Fruit fly (Drosophila melanogaster) whole organism, embryonic: ENCODE results near the gene CG12171.

Source experiments
- ATbp ChIP-seq: fragments of 200-800 bp; sonication (Bioruptor generic); optimal IDR thresholded peaks from 2 replicates; lab custom pipeline; 2017; ENCODE audit warnings: missing biosample characterization, mild to moderate bottlenecking, missing genetic modification characterization, missing genetic modification reagents
- BEAF-32 ChIP-seq: fragments of 200-800 bp; sonication (Bioruptor generic); optimal IDR thresholded peaks from 3 replicates; lab custom pipeline; 2017; ENCODE audit warnings: missing biosample characterization, missing genetic modification characterization, mild to moderate bottlenecking, moderate library complexity, missing genetic modification reagents
- CG10209 ChIP-seq: fragments of 200-800 bp; sonication (Bioruptor generic); optimal IDR thresholded peaks from 3 replicates; lab custom pipeline; 2017; ENCODE audit warnings: missing biosample characterization, mild to moderate bottlenecking, missing genetic modification characterization, missing genetic modification reagents
- CG10267 ChIP-seq: fragments of 200-800 bp; sonication (Bioruptor generic); optimal IDR thresholded peaks from 2 replicates; lab custom pipeline; 2018; ENCODE audit warnings: missing biosample characterization, mild to moderate bottlenecking, missing genetic modification characterization, moderate library complexity
- CG10543 ChIP-seq: fragments of 200-800 bp; sonication (Bioruptor generic); optimal IDR thresholded peaks from 3 replicates; lab custom pipeline; 2017; ENCODE audit warnings: missing biosample characterization, mild to moderate bottlenecking, missing genetic modification characterization, moderate library complexity
- CG10654 ChIP-seq: fragments of 200-800 bp; sonication (Bioruptor generic); optimal IDR thresholded peaks from 2 replicates; lab custom pipeline; 2016; ENCODE audit warnings: missing biosample characterization, missing genetic modification characterization
- CG11695 ChIP-seq: fragments of 200-800 bp; sonication (Bioruptor generic); IDR thresholded peaks from 3 replicates; pipeline ENCODE4 v1.3.6; 2022; ENCODE audit warnings: missing biosample characterization, missing genetic modification characterization
- CG13296 ChIP-seq: fragments of 200-800 bp; sonication (Bioruptor generic); optimal IDR thresholded peaks from 3 replicates; lab custom pipeline; 2018; ENCODE audit warnings: missing biosample characterization, mild to moderate bottlenecking, missing genetic modification characterization
- CG13775 ChIP-seq: fragments of 200-800 bp; sonication (Bioruptor generic); optimal IDR thresholded peaks from 3 replicates; lab custom pipeline; 2017; ENCODE audit warnings: missing biosample characterization, mild to moderate bottlenecking, missing genetic modification characterization
- CG14710 ChIP-seq: fragments of 200-800 bp; sonication (Bioruptor generic); optimal IDR thresholded peaks from 3 replicates; lab custom pipeline; 2019; ENCODE audit warnings: missing biosample characterization, mild to moderate bottlenecking, missing genetic modification characterization, moderate library complexity
- CG15601 ChIP-seq: fragments of 200-800 bp; sonication (Bioruptor generic); optimal IDR thresholded peaks from 3 replicates; lab custom pipeline; 2019; ENCODE audit warnings: missing biosample characterization, mild to moderate bottlenecking, missing genetic modification characterization, moderate library complexity
- CG1602 ChIP-seq: fragments of 200-800 bp; sonication (Bioruptor generic); optimal IDR thresholded peaks from 3 replicates; lab custom pipeline; 2016; ENCODE audit warnings: missing biosample characterization, missing genetic modification characterization
- CG18262 ChIP-seq: fragments of 200-800 bp; optimal IDR thresholded peaks from 3 replicates; lab custom pipeline; 2019; ENCODE audit warnings: missing biosample characterization, mild to moderate bottlenecking, missing genetic modification characterization, moderate library complexity
- CG2712 ChIP-seq: fragments of 200-800 bp; optimal IDR thresholded peaks from 3 replicates; lab custom pipeline; 2019; ENCODE audit warnings: missing biosample characterization, mild to moderate bottlenecking, missing genetic modification characterization, moderate library complexity
- CG4424 ChIP-seq: fragments of 200-800 bp; sonication (Bioruptor generic); optimal IDR thresholded peaks from 3 replicates; lab custom pipeline; 2016; ENCODE audit warnings: missing biosample characterization, missing genetic modification characterization
- CG4707 ChIP-seq: fragments of 200-800 bp; sonication (Bioruptor generic); optimal IDR thresholded peaks from 2 replicates; lab custom pipeline; 2018; ENCODE audit warnings: missing biosample characterization, mild to moderate bottlenecking, missing genetic modification characterization, moderate library complexity
- CG4820 ChIP-seq: fragments of 200-800 bp; sonication (Bioruptor generic); optimal IDR thresholded peaks from 3 replicates; lab custom pipeline; 2016; ENCODE audit warnings: missing biosample characterization, missing genetic modification characterization
- CG7987 ChIP-seq: fragments of 200-800 bp; sonication (Bioruptor generic); optimal IDR thresholded peaks from 2 replicates; lab custom pipeline; 2018; ENCODE audit warnings: missing biosample characterization, mild to moderate bottlenecking, missing genetic modification characterization, moderate library complexity
- CG9437 ChIP-seq: fragments of 200-800 bp; sonication (Bioruptor generic); optimal IDR thresholded peaks from 2 replicates; lab custom pipeline; 2018; ENCODE audit warnings: missing biosample characterization, mild to moderate bottlenecking, missing genetic modification characterization
- Fer1 ChIP-seq: fragments of 200-800 bp; sonication (Bioruptor generic); optimal IDR thresholded peaks from 2 replicates; lab custom pipeline; 2017; ENCODE audit warnings: missing biosample characterization, mild to moderate bottlenecking, missing genetic modification characterization
- Gug ChIP-seq: fragments of 200-800 bp; sonication (Bioruptor generic); IDR thresholded peaks from 4 replicates; pipeline ENCODE4 v1.3.6; 2022; ENCODE audit warnings: missing biosample characterization, missing genetic modification characterization
- H2.0 ChIP-seq: fragments of 200-800 bp; sonication (Bioruptor generic); IDR thresholded peaks from 2 replicates; pipeline ENCODE4 v1.3.6; 2022; ENCODE audit warnings: missing biosample characterization, missing genetic modification characterization
- HmgD ChIP-seq: fragments of 200-800 bp; sonication (Bioruptor generic); optimal IDR thresholded peaks from 3 replicates; lab custom pipeline; 2016; ENCODE audit warnings: missing biosample characterization, missing genetic modification characterization
- Hmr ChIP-seq: fragments of 200-800 bp; sonication (Bioruptor generic); optimal IDR thresholded peaks from 3 replicates; lab custom pipeline; 2017; ENCODE audit warnings: mild to moderate bottlenecking, missing biosample characterization, missing genetic modification reagents, missing genetic modification characterization
- MBD-R2 ChIP-seq: fragments of 200-800 bp; sonication (Bioruptor generic); IDR thresholded peaks from 2 replicates; pipeline ENCODE4 v1.3.6; 2022; ENCODE audit warnings: missing biosample characterization, missing genetic modification characterization
- Max ChIP-seq: fragments of 200-800 bp; sonication (Bioruptor generic); optimal IDR thresholded peaks from 2 replicates; lab custom pipeline; 2016; ENCODE audit warnings: missing biosample characterization, mild to moderate bottlenecking, missing genetic modification characterization
- Oaz ChIP-seq: fragments of 200-800 bp; sonication (Bioruptor generic); IDR thresholded peaks from 2 replicates; pipeline ENCODE4 v1.3.6; 2022; ENCODE audit warnings: missing biosample characterization, missing genetic modification characterization
- Sry-δ ChIP-seq: fragments of 200-800 bp; sonication (Bioruptor generic); optimal IDR thresholded peaks from 2 replicates; lab custom pipeline; 2016; ENCODE audit warnings: missing biosample characterization, missing genetic modification characterization
- Stat92E ChIP-seq, 3 experiments: fragments of >200 bp in 2 of 3; fragments of 200-800 bp in 1 of 3; sonication (Bioruptor generic) in 1 of 3; optimal IDR thresholded peaks; 2 replicates each; lab custom pipeline; 2017 to 2019; ENCODE audit warnings: missing biosample characterization in 3 of 3, missing genetic modification characterization in 3 of 3, mild to moderate bottlenecking in 1 of 3, moderate library complexity in 1 of 3
- TFAM ChIP-seq: fragments of 200-800 bp; sonication (Bioruptor generic); optimal IDR thresholded peaks from 2 replicates; lab custom pipeline; 2017; ENCODE audit warnings: missing biosample characterization, missing genetic modification characterization, inconsistent platforms
- Xbp1 ChIP-seq: fragments of 200-800 bp; sonication (Bioruptor generic); optimal IDR thresholded peaks from 3 replicates; lab custom pipeline; 2016; ENCODE audit warnings: missing biosample characterization, mild to moderate bottlenecking, missing genetic modification characterization
- YL-1 ChIP-seq: fragments of 200-800 bp; sonication (Bioruptor generic); optimal IDR thresholded peaks from 3 replicates; lab custom pipeline; 2017; ENCODE audit warnings: missing biosample characterization, mild to moderate bottlenecking, missing genetic modification characterization
- bab2 ChIP-seq: fragments of 200-800 bp; sonication (Bioruptor generic); optimal IDR thresholded peaks from 2 replicates; lab custom pipeline; 2016; ENCODE audit warnings: missing biosample characterization, missing genetic modification characterization
- dmrt11E ChIP-seq: fragments of 200-800 bp; sonication (Bioruptor generic); optimal IDR thresholded peaks from 3 replicates; lab custom pipeline; 2018; ENCODE audit warnings: missing biosample characterization, mild to moderate bottlenecking, missing genetic modification characterization, moderate library complexity
- ems ChIP-seq: fragments of 200-800 bp; sonication (Bioruptor generic); optimal IDR thresholded peaks from 3 replicates; lab custom pipeline; 2016; ENCODE audit warnings: missing biosample characterization, missing genetic modification characterization
- fd3F ChIP-seq: fragments of 200-800 bp; sonication (Bioruptor generic); optimal IDR thresholded peaks from 2 replicates; lab custom pipeline; 2018; ENCODE audit warnings: missing biosample characterization, mild to moderate bottlenecking, missing genetic modification characterization, moderate library complexity
- fd96Cb ChIP-seq: fragments of 200-800 bp; sonication (Bioruptor generic); optimal IDR thresholded peaks from 2 replicates; lab custom pipeline; 2018; ENCODE audit warnings: missing biosample characterization, mild to moderate bottlenecking, missing genetic modification characterization, moderate library complexity
- fru ChIP-seq: fragments of >200 bp; optimal IDR thresholded peaks from 2 replicates; lab custom pipeline; 2017
- grau ChIP-seq: fragments of 200-800 bp; optimal IDR thresholded peaks from 3 replicates; lab custom pipeline; 2019; ENCODE audit warnings: missing biosample characterization, mild to moderate bottlenecking, missing genetic modification characterization, moderate library complexity
- gsb ChIP-seq: fragments of 200-800 bp; sonication (Bioruptor generic); IDR thresholded peaks from 2 replicates; pipeline ENCODE4 v1.3.6; 2022; ENCODE audit warnings: missing biosample characterization, missing genetic modification characterization
- hkb ChIP-seq, 2 experiments: fragments of 200-800 bp in 1 of 2; fragments of >200 bp in 1 of 2; sonication (Bioruptor generic) in 1 of 2; IDR thresholded peaks in 1 of 2; optimal IDR thresholded peaks in 1 of 2; 2 replicates each; pipeline versions ENCODE4 v1.3.6 to Lab custom; 2017 to 2022; ENCODE audit warnings: missing biosample characterization in 1 of 2, missing genetic modification characterization in 1 of 2
- klu ChIP-seq: fragments of 200-800 bp; sonication (Bioruptor generic); IDR thresholded peaks from 2 replicates; pipeline ENCODE4 v1.3.6; 2022; ENCODE audit warnings: missing biosample characterization, missing genetic modification characterization
- lbe ChIP-seq: fragments of 200-800 bp; sonication (Bioruptor generic); optimal IDR thresholded peaks from 2 replicates; lab custom pipeline; 2016; ENCODE audit warnings: missing biosample characterization, mild to moderate bottlenecking, missing genetic modification characterization
- lola ChIP-seq, 3 experiments: fragments of >200 bp in 2 of 3; fragments of 200-800 bp in 1 of 3; sonication (Bioruptor generic) in 1 of 3; optimal IDR thresholded peaks; 2 replicates each; lab custom pipeline; 2017 to 2019; ENCODE audit warnings: missing biosample characterization in 3 of 3, missing genetic modification characterization in 3 of 3, mild to moderate bottlenecking in 1 of 3, moderate library complexity in 1 of 3
- phol ChIP-seq: fragments of 200-800 bp; sonication (Bioruptor generic); optimal IDR thresholded peaks from 3 replicates; lab custom pipeline; 2018; ENCODE audit warnings: missing biosample characterization, mild to moderate bottlenecking, missing genetic modification characterization, moderate library complexity
- sd ChIP-seq: fragments of 200-800 bp; sonication (Bioruptor generic); optimal IDR thresholded peaks from 3 replicates; lab custom pipeline; 2018; ENCODE audit warnings: missing biosample characterization, mild to moderate bottlenecking, missing genetic modification characterization, moderate library complexity
- sens ChIP-seq: fragments of 200-800 bp; sonication (Bioruptor generic); peaks from one replicate; lab custom pipeline; 2016; ENCODE audit warnings: missing biosample characterization, missing genetic modification characterization
- sob ChIP-seq: fragments of 200-800 bp; sonication (Bioruptor generic); IDR thresholded peaks from 2 replicates; pipeline ENCODE4 v1.3.6; 2022; ENCODE audit warnings: missing biosample characterization, missing genetic modification characterization
- tll ChIP-seq, 2 experiments: fragments of 200-800 bp in 1 of 2; fragments of >200 bp in 1 of 2; sonication (Bioruptor generic) in 1 of 2; optimal IDR thresholded peaks; 2 replicates each; lab custom pipeline; 2017 to 2019; ENCODE audit warnings: missing biosample characterization in 2 of 2, missing genetic modification characterization in 2 of 2, mild to moderate bottlenecking in 1 of 2, moderate library complexity in 1 of 2

Gene CG12171

dm6 chr3R:5601044-5601523, 32.3 kb upstream of the CG12171 start, which contains the start of the genes kra and SecS (continued):
- TF ChIP-seq CG10654 (peak; percentile 62), klu (GFP tag; lab: Robert Waterston, UW) (no peak), CG4820 (peak; percentile 57), Xbp1 (peak; percentile 79), YL-1 (GFP tag; lab: Kevin White, UChicago) (peak; percentile 77), sens (GFP tag; lab: Kevin White, UChicago) (peak; percentile 92), sob (GFP tag; lab: Robert Waterston, UW) (no peak), CG9437 (GFP tag; lab: Kevin White, UChicago) (peak; percentile 4), CG14710 (tag; lab: Kevin White, UChicago) (peak; percentile 86), CG10267 (peak; percentile 66), CG10209 (GFP tag; lab: Kevin White, UChicago) (peak; percentile 54), Stat92E (GFP tag; optimal IDR thresholded peaks at IDR 0.05; lab: Kevin White, UChicago) (no peak), grau (tag; lab: Kevin White, UChicago) (peak; percentile 54), Sry-δ (GFP tag; lab: Kevin White, UChicago) (peak; percentile 62), dmrt11E (tag; lab: Kevin White, UChicago) (peak; percentile 56), CG1602 (peak; percentile 53), gsb (GFP tag; lab: Robert Waterston, UW) (no peak), phol (peak; percentile 82), Hmr (GFP tag; lab: Kevin White, UChicago) (peak; percentile 81), Gug (peak; percentile 25; the same call in 1 of the 4 replicates), CG4424 (peak; percentile 71), CG7987 (GFP tag; lab: Kevin White, UChicago) (peak; percentile 57), BEAF-32 (peak; percentile 59), TFAM (no peak), CG10543 (GFP tag; lab: Kevin White, UChicago) (no peak), fd3F (GFP tag; lab: Kevin White, UChicago) (peak; percentile 47), MBD-R2 (GFP tag; lab: Robert Waterston, UW) (no peak), CG11695 (GFP tag; lab: Robert Waterston, UW) (no peak), bab2 (peak; percentile 54), ems (GFP tag; lab: Kevin White, UChicago) (peak; percentile 45), CG2712 (tag; lab: Kevin White, UChicago) (peak; percentile 69), H2.0 (GFP tag; lab: Robert Waterston, UW) (no peak), sd (tag; lab: Kevin White, UChicago) (peak; percentile 9), fd96Cb (tag; lab: Kevin White, UChicago) (peak; percentile 29), tll (GFP tag; optimal IDR thresholded peaks at IDR 0.05; lab: Kevin White, UChicago) (peak; percentile 43 to 92), lola (GFP tag; optimal IDR thresholded peaks at IDR 0.05; lab: Kevin White, UChicago) (peak in 1 of 3 experiments; percentile 57), fru (lab: Kevin White, UChicago) (no peak), Fer1 (peak; percentile 68), CG13296 (GFP tag; lab: Kevin White, UChicago) (peak; percentile 50), lbe (GFP tag; lab: Kevin White, UChicago) (peak; percentile 47), CG4707 (GFP tag; lab: Kevin White, UChicago) (no peak), hkb (optimal IDR thresholded peaks at IDR 0.05; lab: Kevin White, UChicago) (peak; percentile 84), hkb (GFP tag; IDR thresholded peaks at IDR 0.05; lab: Robert Waterston, UW) (no peak), CG15601 (tag; lab: Kevin White, UChicago) (peak; percentile 50), Max (peak; percentile 60), Oaz (GFP tag; lab: Robert Waterston, UW) (no peak), ATbp (GFP tag; lab: Kevin White, UChicago) (peak; percentile 2), HmgD (GFP tag; lab: Kevin White, UChicago) (no peak), CG18262 (tag; lab: Kevin White, UChicago) (peak; percentile 27), CG13775 (GFP tag; lab: Kevin White, UChicago) (peak; percentile 69)
